Worm (Caenorhabditis elegans) whole organism, L1 larva: ENCODE data around the gene set-20.

Experiments
- aly-2 ChIP-seq: fragments of 150-350 bp; optimal IDR thresholded peaks from 2 replicates; lab custom pipeline; 2014; ENCODE audit warnings: missing biosample characterization, missing genetic modification characterization
- blmp-1 ChIP-seq: fragments of 150-350 bp; optimal IDR thresholded peaks from 2 replicates; lab custom pipeline; 2014; ENCODE audit warnings: missing biosample characterization, missing genetic modification characterization
- ceh-63 ChIP-seq: fragments of 200-800 bp; sonication (Bioruptor generic); optimal IDR thresholded peaks from 2 replicates; lab custom pipeline; 2018; ENCODE audit warnings: mild to moderate bottlenecking, missing genetic modification characterization, missing compliant biosample characterization
- ceh-82 ChIP-seq, 3 experiments: fragments of 150-350 bp in 1 of 3; sonication (generic microtip) in 2 of 3; optimal IDR thresholded peaks; 2 replicates each; lab custom pipeline; 2014 to 2017; ENCODE audit warnings: missing biosample characterization in 3 of 3, missing genetic modification characterization in 3 of 3
- ces-1 ChIP-seq: fragments of 150-350 bp; optimal IDR thresholded peaks from 2 replicates; lab custom pipeline; 2014; ENCODE audit warnings: missing biosample characterization, missing genetic modification reagents, missing genetic modification characterization
- dpl-1 ChIP-seq, 3 experiments: fragments of 150-350 bp in 2 of 3; sonication (generic microtip) in 1 of 3; optimal IDR thresholded peaks; 2 replicates each; lab custom pipeline; 2014 to 2017; ENCODE audit warnings: missing biosample characterization in 3 of 3, missing genetic modification characterization in 3 of 3, missing genetic modification reagents in 3 of 3
- dsc-1 ChIP-seq: sonication (generic microtip); optimal IDR thresholded peaks from 2 replicates; lab custom pipeline; 2016; ENCODE audit warnings: mild to moderate bottlenecking, missing genetic modification characterization, missing compliant biosample characterization
- efl-3 ChIP-seq: fragments of 200-800 bp; sonication (Bioruptor generic); optimal IDR thresholded peaks from 2 replicates; lab custom pipeline; 2018; ENCODE audit warnings: mild to moderate bottlenecking, missing genetic modification characterization, missing compliant biosample characterization
- egl-13 ChIP-seq: sonication (generic microtip); optimal IDR thresholded peaks from 2 replicates; lab custom pipeline; 2016; ENCODE audit warnings: missing genotype, missing genetic modification reagents, missing genetic modification characterization, missing compliant biosample characterization
- elt-2 ChIP-seq: sonication (generic microtip); optimal IDR thresholded peaks from 2 replicates; lab custom pipeline; 2016; ENCODE audit warnings: missing genetic modification characterization, mild to moderate bottlenecking, inconsistent platforms, missing compliant biosample characterization, missing genetic modification reagents
- ets-5 ChIP-seq: fragments of 200-800 bp; sonication (Bioruptor generic); IDR thresholded peaks from 2 replicates; pipeline ENCODE4 v1.3.6; 2022; ENCODE audit warnings: missing genetic modification characterization, missing compliant biosample characterization
- fkh-8 ChIP-seq: sonication (generic microtip); optimal IDR thresholded peaks from 2 replicates; lab custom pipeline; 2016; ENCODE audit warnings: mild to moderate bottlenecking, missing genetic modification characterization, missing compliant biosample characterization
- fos-1 ChIP-seq: fragments of 150-350 bp; optimal IDR thresholded peaks from 2 replicates; lab custom pipeline; 2014; ENCODE audit warnings: missing biosample characterization, missing genetic modification characterization
- grh-1 ChIP-seq: fragments of 200-800 bp; sonication (Bioruptor generic); IDR thresholded peaks from 2 replicates; pipeline ENCODE4 v1.3.6; 2022; ENCODE audit warnings: missing genetic modification reagents, missing genetic modification characterization, missing compliant biosample characterization
- hlh-4 ChIP-seq: sonication (generic microtip); optimal IDR thresholded peaks from 2 replicates; lab custom pipeline; 2016; ENCODE audit warnings: mild to moderate bottlenecking, missing genetic modification characterization, missing compliant biosample characterization
- hpl-2 ChIP-seq: fragments of 150-350 bp; optimal IDR thresholded peaks from 2 replicates; lab custom pipeline; 2014; ENCODE audit warnings: missing biosample characterization, missing genetic modification reagents, missing genetic modification characterization
- isw-1 ChIP-seq: fragments of 200-800 bp; sonication (Bioruptor generic); IDR thresholded peaks from 2 replicates; pipeline ENCODE4 v1.3.6; 2022; ENCODE audit warnings: missing genetic modification characterization, missing compliant biosample characterization
- jun-1 ChIP-seq: fragments of 150-350 bp; optimal IDR thresholded peaks from 2 replicates; lab custom pipeline; 2014; ENCODE audit warnings: missing biosample characterization, missing genetic modification reagents, missing genetic modification characterization
- lin-14 ChIP-seq: fragments of 200-800 bp; sonication (Bioruptor generic); optimal IDR thresholded peaks from 2 replicates; lab custom pipeline; 2018; ENCODE audit warnings: mild to moderate bottlenecking, missing genetic modification characterization, moderate library complexity, missing compliant biosample characterization
- lin-15B ChIP-seq: fragments of 150-350 bp; sonication (generic microtip); optimal IDR thresholded peaks from 3 replicates; lab custom pipeline; 2014; ENCODE audit warnings: missing biosample characterization, missing genetic modification characterization
- lin-35 ChIP-seq, 2 experiments: fragments of 150-350 bp; optimal IDR thresholded peaks; 2 replicates each; lab custom pipeline; 2014; ENCODE audit warnings: missing biosample characterization in 2 of 2, missing genetic modification characterization in 2 of 2, missing genetic modification reagents in 2 of 2
- lsy-2 ChIP-seq, 2 experiments: fragments of 150-350 bp; optimal IDR thresholded peaks; 2 replicates each; lab custom pipeline; 2014; ENCODE audit warnings: missing biosample characterization in 2 of 2, missing genetic modification characterization in 2 of 2
- mab-9 ChIP-seq: fragments of 200-800 bp; sonication (Bioruptor generic); IDR thresholded peaks from 2 replicates; pipeline ENCODE4 v1.3.6; 2022; ENCODE audit warnings: missing genetic modification reagents, missing genetic modification characterization, missing compliant biosample characterization
- mdl-1 ChIP-seq, 2 experiments: fragments of 150-350 bp; optimal IDR thresholded peaks; 2 replicates each; lab custom pipeline; 2014 to 2017; ENCODE audit warnings: missing biosample characterization in 2 of 2, missing genetic modification characterization in 2 of 2, inconsistent platforms in 1 of 2
- nhr-11 ChIP-seq: fragments of 150-350 bp; optimal IDR thresholded peaks from 2 replicates; lab custom pipeline; 2014; ENCODE audit warnings: missing biosample characterization, missing genetic modification characterization
- nhr-12 ChIP-seq: sonication (generic microtip); optimal IDR thresholded peaks from 2 replicates; lab custom pipeline; 2017; ENCODE audit warnings: missing biosample characterization, missing genetic modification characterization
- nhr-19 ChIP-seq: fragments of 200-800 bp; sonication (Bioruptor generic); conservative IDR thresholded peaks from 2 replicates; pipeline ENCODE4 v1.3.6; 2022; ENCODE audit warnings: missing genetic modification characterization, missing compliant biosample characterization
- nhr-20 ChIP-seq: sonication (generic microtip); optimal IDR thresholded peaks from 2 replicates; lab custom pipeline; 2016; ENCODE audit warnings: mild to moderate bottlenecking, missing genetic modification characterization, missing compliant biosample characterization
- nhr-237 ChIP-seq: fragments of 150-350 bp; optimal IDR thresholded peaks from 2 replicates; lab custom pipeline; 2014; ENCODE audit warnings: missing biosample characterization, missing genetic modification characterization
- nhr-47 ChIP-seq: sonication (generic microtip); optimal IDR thresholded peaks from 2 replicates; lab custom pipeline; 2016; ENCODE audit warnings: mild to moderate bottlenecking, missing genetic modification characterization, moderate library complexity, missing compliant biosample characterization
- nhr-71 ChIP-seq: sonication (generic microtip); optimal IDR thresholded peaks from 2 replicates; lab custom pipeline; 2016; ENCODE audit warnings: mild to moderate bottlenecking, missing genetic modification characterization, moderate library complexity, missing compliant biosample characterization
- nhr-77 ChIP-seq: fragments of 150-350 bp; optimal IDR thresholded peaks from 2 replicates; lab custom pipeline; 2014; ENCODE audit warnings: missing biosample characterization, missing genetic modification characterization
- nhr-84 ChIP-seq: sonication (generic microtip); optimal IDR thresholded peaks from 2 replicates; lab custom pipeline; 2017; ENCODE audit warnings: missing biosample characterization, missing genetic modification characterization
- nhr-85 ChIP-seq: sonication (generic microtip); peaks from one replicate; lab custom pipeline; 2016; ENCODE audit warnings: missing genetic modification characterization, inconsistent platforms, missing compliant biosample characterization
- nhr-90 ChIP-seq: sonication (generic microtip); optimal IDR thresholded peaks from 2 replicates; lab custom pipeline; 2016; ENCODE audit warnings: mild to moderate bottlenecking, missing genetic modification characterization, missing compliant biosample characterization; ENCODE audit not compliant: poor library complexity
- pag-3 ChIP-seq: sonication (generic microtip); optimal IDR thresholded peaks from 2 replicates; lab custom pipeline; 2017; ENCODE audit warnings: missing genetic modification characterization, mild to moderate bottlenecking, missing compliant biosample characterization, antibody characterized with exemption, borderline replicate concordance; ENCODE audit not compliant: insufficient read depth
- pax-3 ChIP-seq: fragments of 200-800 bp; sonication (Bioruptor generic); optimal IDR thresholded peaks from 2 replicates; lab custom pipeline; 2018; ENCODE audit warnings: mild to moderate bottlenecking, missing genetic modification characterization, moderate library complexity, missing compliant biosample characterization
- pqm-1 ChIP-seq: sonication (generic microtip); optimal IDR thresholded peaks from 3 replicates; lab custom pipeline; 2017; ENCODE audit warnings: missing biosample characterization, missing genetic modification characterization
- rnt-1 ChIP-seq: sonication (generic microtip); optimal IDR thresholded peaks from 2 replicates; lab custom pipeline; 2016; ENCODE audit warnings: mild to moderate bottlenecking, missing genetic modification characterization, moderate library complexity, missing compliant biosample characterization
- snpc-4 ChIP-seq: fragments of 150-350 bp; optimal IDR thresholded peaks from 2 replicates; lab custom pipeline; 2014; ENCODE audit warnings: missing biosample characterization, missing genetic modification characterization
- swsn-7 ChIP-seq: sonication (generic microtip); optimal IDR thresholded peaks from 2 replicates; lab custom pipeline; 2016; ENCODE audit warnings: missing genetic modification characterization, missing compliant biosample characterization
- tlp-1 ChIP-seq: fragments of 150-350 bp; optimal IDR thresholded peaks from 2 replicates; lab custom pipeline; 2014; ENCODE audit warnings: missing biosample characterization, missing genetic modification characterization
- unc-130 ChIP-seq: fragments of 150-350 bp; optimal IDR thresholded peaks from 2 replicates; lab custom pipeline; 2017; ENCODE audit warnings: missing biosample characterization, missing genetic modification characterization, inconsistent platforms
- unc-30 ChIP-seq: sonication (generic microtip); optimal IDR thresholded peaks from 2 replicates; lab custom pipeline; 2017; ENCODE audit warnings: missing biosample characterization, missing genetic modification characterization
- unc-86 ChIP-seq: sonication (generic microtip); optimal IDR thresholded peaks from 2 replicates; lab custom pipeline; 2016; ENCODE audit warnings: missing genetic modification characterization, missing compliant biosample characterization
- unc-98 ChIP-seq: fragments of 200-800 bp; sonication (Bioruptor generic); IDR thresholded peaks from 2 replicates; pipeline ENCODE4 v1.3.6; 2022; ENCODE audit warnings: missing genetic modification characterization, missing compliant biosample characterization
- xbp-1 ChIP-seq: sonication (generic microtip); optimal IDR thresholded peaks from 2 replicates; lab custom pipeline; 2016; ENCODE audit warnings: missing genetic modification characterization, missing compliant biosample characterization
- zip-4 ChIP-seq: fragments of 200-800 bp; sonication (Bioruptor generic); optimal IDR thresholded peaks from 2 replicates; lab custom pipeline; 2018; ENCODE audit warnings: mild to moderate bottlenecking, missing genetic modification characterization, moderate library complexity, missing compliant biosample characterization

The set-20 gene

DNA sequence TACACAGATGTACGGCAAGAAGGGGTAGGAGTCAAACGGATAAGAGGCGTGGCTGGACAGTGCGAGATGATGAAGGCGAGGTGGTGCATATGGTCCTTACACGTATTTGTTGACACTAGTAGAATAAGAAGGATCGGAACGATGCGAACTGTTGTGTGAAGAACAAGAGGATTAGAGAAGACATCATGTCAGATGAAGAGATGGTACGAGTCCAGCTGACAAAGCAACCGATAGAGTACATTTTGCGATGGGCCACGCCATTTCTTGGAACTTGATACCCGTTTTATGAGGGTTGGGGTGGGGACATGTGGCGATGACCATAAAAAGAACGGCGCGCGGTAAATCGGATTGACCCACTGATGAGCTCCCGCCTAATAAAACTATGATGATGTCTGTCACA is 12.5 kb upstream of the set-20 start:
- TF ChIP-seq pax-3 (tag; lab: Kevin White, UChicago): no peak
- TF ChIP-seq nhr-11 (tag; lab: Kevin White, UChicago): no peak
- TF ChIP-seq nhr-84 (tag; lab: Kevin White, UChicago): no peak
- no peak for TF ChIP-seq fkh-8 (tag; lab: Kevin White, UChicago)
- TF ChIP-seq egl-13 (tag; lab: Kevin White, UChicago): no peak
- TF ChIP-seq ces-1 (GFP tag; lab: Kevin White, UChicago): no peak
- no peak for TF ChIP-seq isw-1 (GFP tag; lab: Robert Waterston, UW)
- no peak for TF ChIP-seq tlp-1 (tag; lab: Kevin White, UChicago)
- no peak for TF ChIP-seq ets-5 (GFP tag; lab: Robert Waterston, UW)
- no peak for TF ChIP-seq efl-3 (GFP tag; lab: Kevin White, UChicago)

- TF ChIP-seq nhr-77 (tag; lab: Kevin White, UChicago): no peak
Measured at ce11 chrX:5697208-5697607, 11.2 kb upstream of the set-20 start, which contains the start of gene W01C8.5. Gene W01C8.5 (minus strand): TSS chrX:5697308.

DNA sequence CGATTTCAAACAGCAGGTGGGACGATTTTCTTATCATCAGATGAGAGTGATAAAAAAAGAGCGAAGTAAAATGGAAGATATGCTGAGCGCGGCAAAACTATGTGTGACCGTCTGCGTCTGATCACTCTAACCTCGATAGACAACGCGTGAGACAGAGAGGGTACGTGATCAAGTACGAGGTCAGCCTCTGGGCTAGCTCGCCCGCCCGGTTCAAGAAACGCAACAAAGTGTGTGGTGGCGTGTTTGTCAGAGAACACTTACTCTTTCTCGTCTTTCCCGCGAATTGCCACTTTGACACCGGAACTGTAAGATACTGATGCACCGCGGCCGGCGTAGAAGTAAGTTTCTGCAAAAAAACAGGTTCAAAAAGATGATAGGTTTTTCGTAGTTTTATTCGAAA is 10.2 kb upstream of the set-20 start:
- peak; percentile 52 for TF ChIP-seq grh-1 (GFP tag; lab: Robert Waterston, UW)
- TF ChIP-seq nhr-12 (tag; lab: Kevin White, UChicago): no peak
- peak in 1 of 2 experiments; percentile 39 for TF ChIP-seq lsy-2 (tag; optimal IDR thresholded peaks at IDR 0.05; lab: Kevin White, UChicago)
- no peak for TF ChIP-seq tlp-1 (tag; lab: Kevin White, UChicago)
- no peak for TF ChIP-seq pqm-1
- peak in 1 of 2 experiments; percentile 63 for TF ChIP-seq lin-35 (GFP tag; optimal IDR thresholded peaks at IDR 0.05; lab: Kevin White, UChicago)
- TF ChIP-seq nhr-71: peak; percentile 78
- no peak for TF ChIP-seq fkh-8 (tag; lab: Kevin White, UChicago)
- TF ChIP-seq nhr-237 (tag; lab: Kevin White, UChicago): peak; percentile 10
- TF ChIP-seq lin-14 (GFP tag; lab: Kevin White, UChicago): peak; percentile 90
- TF ChIP-seq aly-2 (tag; lab: Kevin White, UChicago): no peak
- no peak for TF ChIP-seq snpc-4 (tag; lab: Kevin White, UChicago)
- TF ChIP-seq fos-1 (tag; lab: Kevin White, UChicago): no peak
- TF ChIP-seq pag-3 (tag; lab: Kevin White, UChicago): no peak
- peak; percentile 81 for TF ChIP-seq elt-2 (tag; lab: Kevin White, UChicago)
- peak in 1 of 3 experiments; percentile 18 for TF ChIP-seq dpl-1 (GFP tag; optimal IDR thresholded peaks at IDR 0.05; lab: Kevin White, UChicago)
- TF ChIP-seq unc-130 (tag; lab: Kevin White, UChicago): no peak
- TF ChIP-seq nhr-90: peak; percentile 73
- TF ChIP-seq hlh-4 (tag; lab: Kevin White, UChicago): no peak
- no peak for TF ChIP-seq efl-3 (GFP tag; lab: Kevin White, UChicago)
- peak; percentile 95 for TF ChIP-seq nhr-85 (tag; lab: Kevin White, UChicago)
- TF ChIP-seq nhr-20: peak; percentile 80
- TF ChIP-seq unc-98 (GFP tag; lab: Robert Waterston, UW): no peak
- no peak for TF ChIP-seq nhr-11 (tag; lab: Kevin White, UChicago)
- TF ChIP-seq lin-15B (tag; lab: Kevin White, UChicago): no peak
- TF ChIP-seq mdl-1 (tag; optimal IDR thresholded peaks at IDR 0.05; lab: Kevin White, UChicago): peak in 1 of 2 experiments; percentile 77
- peak; percentile 32 for TF ChIP-seq blmp-1 (tag; lab: Kevin White, UChicago)
- peak; percentile 31 for TF ChIP-seq xbp-1 (tag; lab: Kevin White, UChicago)
- TF ChIP-seq ceh-63: no peak
- no peak for TF ChIP-seq unc-30 (tag; lab: Kevin White, UChicago)
- TF ChIP-seq nhr-19: peak; percentile 66
- no peak for TF ChIP-seq hpl-2 (GFP tag; lab: Kevin White, UChicago)
- peak; percentile 49 for TF ChIP-seq nhr-77 (tag; lab: Kevin White, UChicago)
- peak; percentile 48 for TF ChIP-seq nhr-47
- no peak for TF ChIP-seq mab-9 (GFP tag; lab: Robert Waterston, UW)
- TF ChIP-seq rnt-1 (tag; lab: Kevin White, UChicago): peak; percentile 51
- no peak for TF ChIP-seq dsc-1 (tag; lab: Kevin White, UChicago)
- TF ChIP-seq zip-4 (GFP tag; lab: Kevin White, UChicago): no peak
- TF ChIP-seq unc-86: no peak
- TF ChIP-seq ceh-82 (tag; optimal IDR thresholded peaks at IDR 0.05; lab: Kevin White, UChicago): peak in 1 of 3 experiments; percentile 38
- no peak for TF ChIP-seq jun-1
- peak; percentile 29 for TF ChIP-seq swsn-7 (tag; lab: Kevin White, UChicago)
- no peak for TF ChIP-seq ets-5 (GFP tag; lab: Robert Waterston, UW)
